Fruit fly (Drosophila melanogaster): ENCODE results near the gene Cyp4s3.
A peak's percentile ranks its signal among the peaks of the same experiment; 100 is the strongest.

Cyp4s3 gene

dm6 chrX:15132065-15132464 is 15.7 kb upstream of the Cyp4s3 start (continued):
- TF ChIP-seq CG6792 (GFP tag; optimal IDR thresholded peaks at IDR 0.05): no peak
- TF ChIP-seq Ets21C (GFP tag; optimal IDR thresholded peaks at IDR 0.05): no peak
- TF ChIP-seq Hr39 (GFP tag; optimal IDR thresholded peaks at IDR 0.05): no peak
- no peak for TF ChIP-seq fd59A (GFP tag; optimal IDR thresholded peaks at IDR 0.05)
- no peak for TF ChIP-seq CG8632 (GFP tag; optimal IDR thresholded peaks at IDR 0.05)
- no peak for TF ChIP-seq Ets96B (tag; optimal IDR thresholded peaks at IDR 0.05)
- TF ChIP-seq CG7368 (GFP tag; optimal IDR thresholded peaks at IDR 0.05): no peak
- TF ChIP-seq Smox (GFP tag; optimal IDR thresholded peaks at IDR 0.05): no peak
- TF ChIP-seq CG31627 (GFP tag; optimal IDR thresholded peaks at IDR 0.05): no peak
- peak; percentile 56 for TF ChIP-seq Eip78C (GFP tag)
- no peak for TF ChIP-seq lz (GFP tag; optimal IDR thresholded peaks at IDR 0.05)
- no peak for TF ChIP-seq CG6276 (GFP tag; optimal IDR thresholded peaks at IDR 0.05)
- no peak for TF ChIP-seq Hr4 (GFP tag; optimal IDR thresholded peaks at IDR 0.05)
- TF ChIP-seq salr (GFP tag; optimal IDR thresholded peaks at IDR 0.05): no peak
- TF ChIP-seq CG6854 (GFP tag; optimal IDR thresholded peaks at IDR 0.05): no peak

dm6 chrX:15127880-15128644 is 11.7 kb upstream of the Cyp4s3 start:
- no peak for TF ChIP-seq CG7368 (GFP tag; optimal IDR thresholded peaks at IDR 0.05)
- peak; percentile 50 for TF ChIP-seq fkh (GFP tag; optimal IDR thresholded peaks at IDR 0.05)
- TF ChIP-seq CG3919 (GFP tag; optimal IDR thresholded peaks at IDR 0.05): peak; percentile 10
- peak; percentile 27 for TF ChIP-seq CG6808 (GFP tag; optimal IDR thresholded peaks at IDR 0.05)
- TF ChIP-seq CG6276 (GFP tag; optimal IDR thresholded peaks at IDR 0.05): no peak
- peak; percentile 16 for TF ChIP-seq OdsH (GFP tag; optimal IDR thresholded peaks at IDR 0.05)
- TF ChIP-seq CG34406 (GFP tag; optimal IDR thresholded peaks at IDR 0.05): no peak
- peak; percentile 11 for TF ChIP-seq CG10669 (GFP tag; optimal IDR thresholded peaks at IDR 0.05)
- no peak for TF ChIP-seq Ets21C (GFP tag; optimal IDR thresholded peaks at IDR 0.05)
- no peak for TF ChIP-seq Eip75B (GFP tag; optimal IDR thresholded peaks at IDR 0.05)
- TF ChIP-seq pdm3 (GFP tag; optimal IDR thresholded peaks at IDR 0.05): peak; percentile 9
- TF ChIP-seq CG10631 (GFP tag; optimal IDR thresholded peaks at IDR 0.05): peak; percentile 13
- peak; percentile 50 for TF ChIP-seq CG32006 (GFP tag; optimal IDR thresholded peaks at IDR 0.05)
- TF ChIP-seq eg (GFP tag; IDR thresholded peaks at IDR 0.05): peak; percentile 50; the same call in 2 of the 3 replicates
- TF ChIP-seq Eip93F (GFP tag; optimal IDR thresholded peaks at IDR 0.05): no peak
- peak; percentile 60 for TF ChIP-seq Eip78C (GFP tag)
- TF ChIP-seq Sox14 (GFP tag; optimal IDR thresholded peaks at IDR 0.05): no peak
- no peak for TF ChIP-seq CG11294 (GFP tag; IDR thresholded peaks at IDR 0.05)
- TF ChIP-seq CG8119 (GFP tag; IDR thresholded peaks at IDR 0.05): no peak
- 0 out of 2 replicates have a peak, but pooled peaks have one; percentile 11 for TF ChIP-seq CG15336 (GFP tag; IDR thresholded peaks at IDR 0.05)
- no peak for TF ChIP-seq CG11762 (GFP tag; optimal IDR thresholded peaks at IDR 0.05; ENCODE audit: insufficient read depth)
- TF ChIP-seq acj6 (GFP tag; optimal IDR thresholded peaks at IDR 0.05): no peak
- no peak for TF ChIP-seq vri (GFP tag; optimal IDR thresholded peaks at IDR 0.05)
- TF ChIP-seq Hr4 (GFP tag; optimal IDR thresholded peaks at IDR 0.05): peak; percentile 15
- peak; percentile 32 for TF ChIP-seq Ets96B (tag; optimal IDR thresholded peaks at IDR 0.05)
- TF ChIP-seq fd85E (GFP tag; optimal IDR thresholded peaks at IDR 0.05): no peak
- peak; percentile 52 for TF ChIP-seq svp (GFP tag)
- no peak for TF ChIP-seq CG9139 (GFP tag; optimal IDR thresholded peaks at IDR 0.05)
- no peak for TF ChIP-seq Gug (GFP tag; IDR thresholded peaks at IDR 0.05)
- TF ChIP-seq ss (GFP tag; optimal IDR thresholded peaks at IDR 0.05): no peak
- TF ChIP-seq CG1621 (tag; optimal IDR thresholded peaks at IDR 0.05): no peak
- TF ChIP-seq CG8319 (GFP tag; optimal IDR thresholded peaks at IDR 0.05): no peak
- TF ChIP-seq spab (GFP tag; optimal IDR thresholded peaks at IDR 0.05): no peak
- TF ChIP-seq Sox102F (GFP tag; optimal IDR thresholded peaks at IDR 0.05): no peak
- TF ChIP-seq net (GFP tag; optimal IDR thresholded peaks at IDR 0.05): no peak
- peak; percentile 5 for TF ChIP-seq CG4318 (GFP tag; optimal IDR thresholded peaks at IDR 0.05)
- TF ChIP-seq CG3032 (tag; optimal IDR thresholded peaks at IDR 0.05): peak; percentile 23
- TF ChIP-seq Hr39 (GFP tag; optimal IDR thresholded peaks at IDR 0.05): no peak
